5 fruit fly cellular contexts compared by ENCODE assay signal in genomic region chrX:19297899-19298784, dm6.
A peak's percentile ranks its signal among the peaks of the same experiment; 100 is the strongest.
TF ChIP-seq lines count a peak whose summit lies in the region.

TSS of gene CG8034 (minus strand) at chrX:19298162.

- peak; percentile 62 for TF ChIP-seq CTCF in whole organism, embryonic (GFP tag; optimal IDR thresholded peaks at IDR 0.05; lab: Kevin White, UChicago)

TF ChIP-seq in whole organism, adult, 20 proteins besides CTCF, POLR2A, EP300 and RAD21 (continues in another document):
- TF ChIP-seq toe (GFP tag; optimal IDR thresholded peaks at IDR 0.05; lab: Kevin White, UChicago) (peak; percentile 91), ovo (GFP tag; optimal IDR thresholded peaks at IDR 0.05; lab: Kevin White, UChicago) (peak; percentile 96), CG33017 (tag; optimal IDR thresholded peaks at IDR 0.05; lab: Kevin White, UChicago) (peak; percentile 90), cnc (optimal IDR thresholded peaks at IDR 0.05; lab: Kevin White, UChicago) (no peak), cic (GFP tag; optimal IDR thresholded peaks at IDR 0.05; lab: Kevin White, UChicago) (peak; percentile 84), CG12768 (GFP tag; optimal IDR thresholded peaks at IDR 0.05; lab: Kevin White, UChicago) (peak; percentile 89), pad (GFP tag; optimal IDR thresholded peaks at IDR 0.05; lab: Kevin White, UChicago) (peak; percentile 91), Clk (GFP tag; optimal IDR thresholded peaks at IDR 0.05; lab: Kevin White, UChicago) (peak; percentile 79), tj (GFP tag; optimal IDR thresholded peaks at IDR 0.05; lab: Kevin White, UChicago) (peak; percentile 89), Mnt (GFP tag; optimal IDR thresholded peaks at IDR 0.05; lab: Kevin White, UChicago) (peak; percentile 91), CG5204 (GFP tag; optimal IDR thresholded peaks at IDR 0.05; lab: Kevin White, UChicago) (peak; percentile 94), CG7045 (GFP tag; optimal IDR thresholded peaks at IDR 0.05; lab: Kevin White, UChicago) (peak; percentile 88), CG1620 (GFP tag; optimal IDR thresholded peaks at IDR 0.05; lab: Kevin White, UChicago) (peak; percentile 95), bab1 (GFP tag; optimal IDR thresholded peaks at IDR 0.05; lab: Kevin White, UChicago) (peak; percentile 97), CG11617 (GFP tag; optimal IDR thresholded peaks at IDR 0.05; lab: Kevin White, UChicago) (peak; percentile 97), kay (GFP tag; lab: Kevin White, UChicago; ENCODE audit: borderline replicate concordance) (peak; percentile 84), Crg-1 (GFP tag; optimal IDR thresholded peaks at IDR 0.05; lab: Kevin White, UChicago) (peak; percentile 94), CG7101 (tag; optimal IDR thresholded peaks at IDR 0.05; lab: Kevin White, UChicago) (peak; percentile 97)

TF ChIP-seq in whole organism, embryonic, 481 proteins besides CTCF, POLR2A, EP300 and RAD21 (continues in another document):
- TF ChIP-seq Camta (GFP tag; optimal IDR thresholded peaks at IDR 0.05; lab: Kevin White, UChicago): peak; percentile 96
- peak; percentile 96 for TF ChIP-seq gcm (GFP tag; optimal IDR thresholded peaks at IDR 0.05; lab: Kevin White, UChicago)
- peak; percentile 97 for TF ChIP-seq HmgZ (tag; optimal IDR thresholded peaks at IDR 0.05; lab: Kevin White, UChicago)
- peak; percentile 89 for TF ChIP-seq sd (tag; optimal IDR thresholded peaks at IDR 0.05; lab: Kevin White, UChicago)
- peak; percentile 89 for TF ChIP-seq CG8281 (tag; optimal IDR thresholded peaks at IDR 0.05; lab: Kevin White, UChicago)
- TF ChIP-seq sens-2 (GFP tag; IDR thresholded peaks at IDR 0.05; lab: Robert Waterston, UW): peak; percentile 77
- TF ChIP-seq MBD-R2 (GFP tag; IDR thresholded peaks at IDR 0.05; lab: Robert Waterston, UW): peak; percentile 84
- peak; percentile 71; the same call in 1 of the 2 replicates for TF ChIP-seq Lim3 (GFP tag; IDR thresholded peaks at IDR 0.05; lab: Robert Waterston, UW)
- TF ChIP-seq CG8944 (GFP tag; optimal IDR thresholded peaks at IDR 0.05; lab: Kevin White, UChicago): peak; percentile 91
- no peak for TF ChIP-seq usp (GFP tag; optimal IDR thresholded peaks at IDR 0.05; lab: Kevin White, UChicago)
- TF ChIP-seq CG14710 (tag; optimal IDR thresholded peaks at IDR 0.05; lab: Kevin White, UChicago): peak; percentile 96
- TF ChIP-seq CG8924 (tag; optimal IDR thresholded peaks at IDR 0.05; lab: Kevin White, UChicago): peak; percentile 98
- peak; percentile 98 for TF ChIP-seq lab (GFP tag; optimal IDR thresholded peaks at IDR 0.05; lab: Kevin White, UChicago)
- peak; percentile 96 for TF ChIP-seq az2 (GFP tag; optimal IDR thresholded peaks at IDR 0.05; lab: Kevin White, UChicago)
- TF ChIP-seq bsh (GFP tag; optimal IDR thresholded peaks at IDR 0.05; lab: Kevin White, UChicago): peak; percentile 95 to 98
- TF ChIP-seq zf30C (GFP tag; optimal IDR thresholded peaks at IDR 0.05; lab: Kevin White, UChicago): no peak
- peak; percentile 94 for TF ChIP-seq Optix (GFP tag; IDR thresholded peaks at IDR 0.05; lab: Robert Waterston, UW)
- TF ChIP-seq CG17612 (GFP tag; IDR thresholded peaks at IDR 0.05; lab: Robert Waterston, UW): peak; percentile 72

TF ChIP-seq in whole organism, prepupa, 60 proteins besides CTCF, POLR2A, EP300 and RAD21 (continues in another document):
- TF ChIP-seq achi (GFP tag; optimal IDR thresholded peaks at IDR 0.05; lab: Kevin White, UChicago) (peak; percentile 97), CG31627 (GFP tag; optimal IDR thresholded peaks at IDR 0.05; lab: Kevin White, UChicago) (peak; percentile 97), Met (GFP tag; optimal IDR thresholded peaks at IDR 0.05; lab: Kevin White, UChicago) (peak; percentile 99), CG6854 (GFP tag; optimal IDR thresholded peaks at IDR 0.05; lab: Kevin White, UChicago) (peak; percentile 96), CG8119 (GFP tag; IDR thresholded peaks at IDR 0.05; lab: Robert Waterston, UW) (peak; percentile 98), CG16779 (tag; optimal IDR thresholded peaks at IDR 0.05; lab: Kevin White, UChicago) (peak; percentile 96), salr (GFP tag; optimal IDR thresholded peaks at IDR 0.05; lab: Kevin White, UChicago) (peak; percentile 94 to 98), Eip93F (GFP tag; optimal IDR thresholded peaks at IDR 0.05; lab: Kevin White, UChicago) (peak; percentile 93), CG8319 (GFP tag; optimal IDR thresholded peaks at IDR 0.05; lab: Kevin White, UChicago) (peak; percentile 97), lz (GFP tag; optimal IDR thresholded peaks at IDR 0.05; lab: Kevin White, UChicago) (peak; percentile 99), Sox15 (GFP tag; optimal IDR thresholded peaks at IDR 0.05; lab: Kevin White, UChicago) (peak; percentile 97), CG6163 (GFP tag; IDR thresholded peaks at IDR 0.05; lab: Robert Waterston, UW) (peak; percentile 97), CG11762 (GFP tag; optimal IDR thresholded peaks at IDR 0.05; lab: Kevin White, UChicago; ENCODE audit: insufficient read depth) (peak; percentile 97), OdsH (GFP tag; optimal IDR thresholded peaks at IDR 0.05; lab: Kevin White, UChicago) (peak; percentile 99), Eip78C (GFP tag; lab: Kevin White, UChicago) (peak; percentile 100), CG15336 (GFP tag; IDR thresholded peaks at IDR 0.05; lab: Robert Waterston, UW) (peak; percentile 97), pdm3 (GFP tag; optimal IDR thresholded peaks at IDR 0.05; lab: Kevin White, UChicago) (peak; percentile 98), CG6792 (GFP tag; optimal IDR thresholded peaks at IDR 0.05; lab: Kevin White, UChicago) (peak; percentile 98), fd59A (GFP tag; optimal IDR thresholded peaks at IDR 0.05; lab: Kevin White, UChicago) (peak; percentile 98)

TF ChIP-seq in whole organism, pupa, 21 proteins besides CTCF, POLR2A, EP300 and RAD21:
- TF ChIP-seq Pif1A (GFP tag; optimal IDR thresholded peaks at IDR 0.05; lab: Kevin White, UChicago) (peak; percentile 98), CG13204 (GFP tag; optimal IDR thresholded peaks at IDR 0.05; lab: Kevin White, UChicago) (peak; percentile 98), rn (GFP tag; IDR thresholded peaks at IDR 0.05; lab: Robert Waterston, UW) (peak; percentile 85), Pif1B (GFP tag; optimal IDR thresholded peaks at IDR 0.05; lab: Kevin White, UChicago) (peak; percentile 98), CG34367 (tag; optimal IDR thresholded peaks at IDR 0.05; lab: Kevin White, UChicago) (peak; percentile 96), CG9948 (tag; optimal IDR thresholded peaks at IDR 0.05; lab: Kevin White, UChicago) (peak; percentile 99), gl (tag; optimal IDR thresholded peaks at IDR 0.05; lab: Kevin White, UChicago) (peak; percentile 95), Snoo (tag; optimal IDR thresholded peaks at IDR 0.05; lab: Kevin White, UChicago) (peak; percentile 98), CG17806 (tag; optimal IDR thresholded peaks at IDR 0.05; lab: Kevin White, UChicago) (peak; percentile 96), D1 (tag; optimal IDR thresholded peaks at IDR 0.05; lab: Kevin White, UChicago) (peak; percentile 97), CG14655 (GFP tag; optimal IDR thresholded peaks at IDR 0.05; lab: Kevin White, UChicago) (peak; percentile 99), CG8159 (tag; optimal IDR thresholded peaks at IDR 0.05; lab: Kevin White, UChicago) (peak; percentile 99), EcR (GFP tag; optimal IDR thresholded peaks at IDR 0.05; lab: Kevin White, UChicago) (peak; percentile 38), CG10348 (GFP tag; IDR thresholded peaks at IDR 0.05; lab: Robert Waterston, UW) (peak; percentile 91), CG8301 (tag; optimal IDR thresholded peaks at IDR 0.05; lab: Kevin White, UChicago) (peak; percentile 98), CG4496 (GFP tag; IDR thresholded peaks at IDR 0.05; lab: Robert Waterston, UW) (peak; percentile 97), Ets98B (GFP tag; IDR thresholded peaks at IDR 0.05; lab: Robert Waterston, UW) (peak; percentile 92), fd96Ca (GFP tag; IDR thresholded peaks at IDR 0.05; lab: Robert Waterston, UW) (peak; percentile 97), CG12605 (GFP tag; IDR thresholded peaks at IDR 0.05; lab: Robert Waterston, UW) (peak; percentile 91), CG15710 (tag; optimal IDR thresholded peaks at IDR 0.05; lab: Kevin White, UChicago) (peak; percentile 98), CG32121 (GFP tag; IDR thresholded peaks at IDR 0.05; lab: Robert Waterston, UW) (peak; percentile 95)
TF ChIP-seq in whole organism, pupa: peak in this region for 21.

TF ChIP-seq in whole organism, wandering third instar larva, 38 proteins besides CTCF, POLR2A, EP300 and RAD21 (continues in another document):
- peak; percentile 57 for TF ChIP-seq GATAd (GFP tag; optimal IDR thresholded peaks at IDR 0.05; lab: Kevin White, UChicago)
- peak; percentile 86 for TF ChIP-seq Jra (GFP tag; optimal IDR thresholded peaks at IDR 0.05; lab: Kevin White, UChicago)
- TF ChIP-seq Hr83 (GFP tag; optimal IDR thresholded peaks at IDR 0.05; lab: Kevin White, UChicago; ENCODE audit: poor library complexity, severe bottlenecking): peak; percentile 12
- TF ChIP-seq Dif (GFP tag; optimal IDR thresholded peaks at IDR 0.05; lab: Kevin White, UChicago; ENCODE audit: partially characterized antibody): peak; percentile 83
- TF ChIP-seq pan (optimal IDR thresholded peaks at IDR 0.05; lab: Kevin White, UChicago): no peak
- no peak for TF ChIP-seq usp (GFP tag; optimal IDR thresholded peaks at IDR 0.05; lab: Kevin White, UChicago)
- TF ChIP-seq psq (GFP tag; optimal IDR thresholded peaks at IDR 0.05; lab: Kevin White, UChicago): peak; percentile 96
- peak; percentile 98 for TF ChIP-seq fru (GFP tag; optimal IDR thresholded peaks at IDR 0.05; lab: Kevin White, UChicago)
- peak; percentile 98 for TF ChIP-seq CG9705 (GFP tag; optimal IDR thresholded peaks at IDR 0.05; lab: Kevin White, UChicago)
- TF ChIP-seq Hnf4 (GFP tag; optimal IDR thresholded peaks at IDR 0.05; lab: Kevin White, UChicago): peak; percentile 93
- peak; percentile 91 for TF ChIP-seq CG32264 (GFP tag; optimal IDR thresholded peaks at IDR 0.05; lab: Kevin White, UChicago)
- peak; percentile 91 for TF ChIP-seq sage (GFP tag; optimal IDR thresholded peaks at IDR 0.05; lab: Kevin White, UChicago)
- peak; percentile 97 for TF ChIP-seq br (GFP tag; optimal IDR thresholded peaks at IDR 0.05; lab: Kevin White, UChicago)
- TF ChIP-seq OdsH (GFP tag; optimal IDR thresholded peaks at IDR 0.05; lab: Kevin White, UChicago): peak; percentile 96
- TF ChIP-seq Sp1 (GFP tag; optimal IDR thresholded peaks at IDR 0.05; lab: Kevin White, UChicago): peak; percentile 98
- TF ChIP-seq rgr (GFP tag; optimal IDR thresholded peaks at IDR 0.05; lab: Kevin White, UChicago): peak; percentile 97
- TF ChIP-seq HLH106 (tag; optimal IDR thresholded peaks at IDR 0.05; lab: Kevin White, UChicago): peak; percentile 99
- TF ChIP-seq h (GFP tag; optimal IDR thresholded peaks at IDR 0.05; lab: Kevin White, UChicago): peak; percentile 98
- peak; percentile 89 for TF ChIP-seq CrebA (GFP tag; optimal IDR thresholded peaks at IDR 0.05; lab: Kevin White, UChicago; ENCODE audit: borderline replicate concordance)
- peak; percentile 82 to 97 for TF ChIP-seq foxo (GFP tag; optimal IDR thresholded peaks at IDR 0.05; lab: Kevin White, UChicago)
- TF ChIP-seq lola (GFP tag; optimal IDR thresholded peaks at IDR 0.05; lab: Kevin White, UChicago): no peak
- TF ChIP-seq Vsx2 (GFP tag; optimal IDR thresholded peaks at IDR 0.05; lab: Kevin White, UChicago; ENCODE audit: partially characterized antibody): peak; percentile 34
- TF ChIP-seq ey (GFP tag; optimal IDR thresholded peaks at IDR 0.05; lab: Kevin White, UChicago): peak; percentile 98
